Worm (Caenorhabditis elegans): ENCODE measurements around the gene igcm-3.

igcm-3 gene

DNA sequence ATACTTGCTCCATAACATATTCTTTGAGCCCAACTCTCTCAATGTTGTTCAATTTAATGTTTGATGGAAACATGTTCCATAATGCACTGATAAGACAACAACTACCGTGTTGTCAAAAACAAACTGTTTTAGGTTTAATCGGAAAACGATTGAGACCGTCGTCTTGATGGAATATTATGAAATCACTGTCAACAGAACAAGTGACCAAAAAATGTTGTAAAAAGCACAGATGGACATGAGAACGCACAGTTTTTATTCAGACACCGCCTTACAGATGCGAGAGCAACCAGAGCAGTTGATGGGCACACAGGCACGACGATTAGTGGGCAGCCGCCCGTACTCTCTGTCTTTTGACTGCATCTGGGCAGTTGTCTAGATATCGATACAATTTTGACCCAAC lies 12.6 kb downstream of the igcm-3 start (continued):
- TF ChIP-seq nhr-25 (tag; optimal IDR thresholded peaks at IDR 0.05; ENCODE audit: borderline replicate concordance, insufficient read depth) = no peak
- no peak for TF ChIP-seq fos-1 (tag; optimal IDR thresholded peaks at IDR 0.05)
- TF ChIP-seq aly-2 (tag; optimal IDR thresholded peaks at IDR 0.05) = no peak
- no peak for TF ChIP-seq fkh-10 (GFP tag; optimal IDR thresholded peaks at IDR 0.05)
- TF ChIP-seq madf-5 (GFP tag; IDR thresholded peaks at IDR 0.05) = no peak
- TF ChIP-seq nhr-41 (GFP tag; IDR thresholded peaks at IDR 0.05) = no peak
- TF ChIP-seq lim-7 (GFP tag; IDR thresholded peaks at IDR 0.05) = no peak
- peak; percentile 9 for TF ChIP-seq aha-1 (tag)
- no peak for TF ChIP-seq mep-1 (tag; optimal IDR thresholded peaks at IDR 0.05)
- no peak for TF ChIP-seq mxl-2 (GFP tag; conservative IDR thresholded peaks at IDR 0.05)
- no peak for TF ChIP-seq ZK337.2 (GFP tag; IDR thresholded peaks at IDR 0.05)
- no peak for TF ChIP-seq lin-1 (GFP tag; IDR thresholded peaks at IDR 0.05)
- TF ChIP-seq unc-130 (GFP tag; optimal IDR thresholded peaks at IDR 0.05) = no peak
- peak; percentile 27 for TF ChIP-seq nhr-77 (tag; optimal IDR thresholded peaks at IDR 0.05)
- no peak for TF ChIP-seq lin-39 (tag; optimal IDR thresholded peaks at IDR 0.05)
- peak; percentile 20 for TF ChIP-seq nhr-48 (tag; optimal IDR thresholded peaks at IDR 0.05)
- TF ChIP-seq dve-1 (tag; optimal IDR thresholded peaks at IDR 0.05; ENCODE audit: insufficient read depth) = peak; percentile 59
- no peak for TF ChIP-seq daf-19 (GFP tag; conservative IDR thresholded peaks at IDR 0.05)
- TF ChIP-seq hlh-11 (tag; optimal IDR thresholded peaks at IDR 0.05) = peak; percentile 60
- TF ChIP-seq nhr-42 (GFP tag; IDR thresholded peaks at IDR 0.05) = no peak
- peak; percentile 52 for TF ChIP-seq php-3 (GFP tag; IDR thresholded peaks at IDR 0.05)
- no peak for TF ChIP-seq R02D3.7 (tag; optimal IDR thresholded peaks at IDR 0.05)
- no peak for TF ChIP-seq ama-1 (optimal IDR thresholded peaks at IDR 0.05)
- peak; percentile 20 for TF ChIP-seq pqm-1 (tag; optimal IDR thresholded peaks at IDR 0.05)
- TF ChIP-seq daf-8 (GFP tag; IDR thresholded peaks at IDR 0.05) = no peak
- no peak for TF ChIP-seq egl-27 (tag; optimal IDR thresholded peaks at IDR 0.05)
- no peak for TF ChIP-seq ztf-7 (tag; optimal IDR thresholded peaks at IDR 0.05)
- TF ChIP-seq nhr-102 (tag; optimal IDR thresholded peaks at IDR 0.05) = peak; percentile 40
- TF ChIP-seq nhr-237 (tag; optimal IDR thresholded peaks at IDR 0.05) = no peak
- no peak for TF ChIP-seq set-16 (GFP tag; IDR thresholded peaks at IDR 0.05)
- TF ChIP-seq zip-2 (tag; optimal IDR thresholded peaks at IDR 0.05) = no peak
- TF ChIP-seq arid-1 (GFP tag; conservative IDR thresholded peaks at IDR 0.05) = no peak
- TF ChIP-seq lin-15B (tag; optimal IDR thresholded peaks at IDR 0.05) = no peak
- no peak for TF ChIP-seq ztf-11 (tag; optimal IDR thresholded peaks at IDR 0.05)

DNA sequence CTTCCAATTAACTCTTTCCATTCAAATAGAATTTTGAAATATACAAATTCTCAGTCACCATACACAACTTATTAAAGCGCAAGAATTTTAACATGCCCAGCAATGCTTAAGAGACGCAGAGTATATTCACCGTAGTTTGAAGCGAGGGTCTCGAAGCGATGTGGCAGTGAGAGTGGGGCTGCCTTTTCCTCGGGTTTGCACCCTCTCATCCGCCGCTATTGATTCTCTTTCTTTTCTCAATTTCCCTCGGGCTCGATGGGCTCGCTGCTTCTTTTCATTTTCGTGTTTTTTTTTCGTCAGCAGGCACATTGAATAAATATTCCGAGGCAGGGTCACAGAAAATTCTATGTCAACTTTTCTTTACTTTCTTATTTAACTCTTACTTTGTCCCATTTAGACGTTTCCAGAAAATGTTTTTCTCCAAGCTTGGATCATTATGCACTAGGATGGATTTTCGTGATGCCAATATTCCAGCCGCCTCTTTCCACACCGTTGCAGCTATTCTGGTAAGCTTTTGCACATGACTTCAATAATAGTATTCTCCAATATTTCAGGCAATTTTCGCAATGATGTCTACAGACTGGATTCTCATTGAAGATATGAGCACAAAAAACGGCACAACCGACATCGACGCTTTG lies 17.0 kb downstream of the igcm-3 start, which contains the start of gene T14G11.1:
Gene T14G11.1 (plus strand): TSS at position 408 of the 638 bp plus-strand sequence.
- TF ChIP-seq ceh-20 (GFP tag; IDR thresholded peaks at IDR 0.05) (no peak), nhr-25 (tag; optimal IDR thresholded peaks at IDR 0.05; ENCODE audit: borderline replicate concordance, insufficient read depth) (no peak), lir-3 (tag; optimal IDR thresholded peaks at IDR 0.05) (no peak), F37D6.2 (tag; optimal IDR thresholded peaks at IDR 0.05) (peak; percentile 19), lsy-2 (tag; optimal IDR thresholded peaks at IDR 0.05) (peak; percentile 91 to 98), ztf-7 (tag; optimal IDR thresholded peaks at IDR 0.05) (no peak), lin-39 (tag; optimal IDR thresholded peaks at IDR 0.05) (no peak), ceh-62 (tag; optimal IDR thresholded peaks at IDR 0.05) (no peak), F26F4.8 (GFP tag; conservative IDR thresholded peaks at IDR 0.05) (no peak), hif-1 (tag; optimal IDR thresholded peaks at IDR 0.05) (peak in 1 of 2 experiments; percentile 57), dmd-6 (GFP tag; IDR thresholded peaks at IDR 0.05) (0 out of 2 replicates have a peak, but pooled peaks have one; percentile 17), ZK546.5 (tag; optimal IDR thresholded peaks at IDR 0.05) (no peak), nhr-76 (tag; optimal IDR thresholded peaks at IDR 0.05) (no peak), spr-3 (GFP tag; optimal IDR thresholded peaks at IDR 0.05) (no peak), zip-11 (GFP tag; IDR thresholded peaks at IDR 0.05) (no peak), mes-2 (tag; optimal IDR thresholded peaks at IDR 0.05; ENCODE audit: poor library complexity, severe bottlenecking) (peak; percentile 83), duxl-1 (tag; optimal IDR thresholded peaks at IDR 0.05; ENCODE audit: poor library complexity) (peak; percentile 45), spr-1 (tag; optimal IDR thresholded peaks at IDR 0.05) (no peak), tag-97 (GFP tag; IDR thresholded peaks at IDR 0.05) (no peak), mxl-3 (GFP tag; optimal IDR thresholded peaks at IDR 0.05) (no peak), unc-39 (tag; optimal IDR thresholded peaks at IDR 0.05) (no peak), lin-29 (GFP tag; IDR thresholded peaks at IDR 0.05) (no peak)

All from whole organism, L4 larva.